Fruit fly (Drosophila melanogaster): Measurements from ENCODE around the gene smo.

Gene smo

dm6 chr2L:321148-321547 is 43.8 kb downstream of the smo start, which contains the start of gene CG11911:
Gene CG11911 (minus strand): TSS chr2L:321248.
- TF ChIP-seq jim (GFP tag; optimal IDR thresholded peaks at IDR 0.05): no peak
- TF ChIP-seq dmrt93B (GFP tag; optimal IDR thresholded peaks at IDR 0.05): no peak
- TF ChIP-seq HLH106 (tag; optimal IDR thresholded peaks at IDR 0.05): no peak
- TF ChIP-seq rgr (GFP tag; optimal IDR thresholded peaks at IDR 0.05): no peak
- TF ChIP-seq woc (GFP tag; optimal IDR thresholded peaks at IDR 0.05): no peak
- no peak for TF ChIP-seq Hr83 (GFP tag; optimal IDR thresholded peaks at IDR 0.05; ENCODE audit: poor library complexity, severe bottlenecking)
- TF ChIP-seq Sp1 (GFP tag; optimal IDR thresholded peaks at IDR 0.05): no peak
- TF ChIP-seq tai (GFP tag; optimal IDR thresholded peaks at IDR 0.05): no peak
- TF ChIP-seq Myc (optimal IDR thresholded peaks at IDR 0.05): no peak
- TF ChIP-seq Hnf4 (GFP tag; optimal IDR thresholded peaks at IDR 0.05): no peak
- TF ChIP-seq psq (GFP tag; optimal IDR thresholded peaks at IDR 0.05): no peak
- no peak for TF ChIP-seq sv (GFP tag; optimal IDR thresholded peaks at IDR 0.05)
- TF ChIP-seq Mio (GFP tag; optimal IDR thresholded peaks at IDR 0.05): no peak
- no peak for TF ChIP-seq GATAd (GFP tag; optimal IDR thresholded peaks at IDR 0.05)
- TF ChIP-seq pan (optimal IDR thresholded peaks at IDR 0.05): no peak
- no peak for TF ChIP-seq brk (GFP tag; optimal IDR thresholded peaks at IDR 0.05)
- no peak for TF ChIP-seq foxo (GFP tag; optimal IDR thresholded peaks at IDR 0.05)
- no peak for TF ChIP-seq Rel (GFP tag; optimal IDR thresholded peaks at IDR 0.05)
- TF ChIP-seq Rel (tag; optimal IDR thresholded peaks at IDR 0.05): no peak
- TF ChIP-seq Vsx2 (GFP tag; optimal IDR thresholded peaks at IDR 0.05; ENCODE audit: partially characterized antibody): no peak

- TF ChIP-seq Dif (GFP tag; optimal IDR thresholded peaks at IDR 0.05; ENCODE audit: partially characterized antibody) (no peak), OdsH (GFP tag; optimal IDR thresholded peaks at IDR 0.05) (no peak), N (GFP tag; optimal IDR thresholded peaks at IDR 0.05) (no peak), CrebA (GFP tag; optimal IDR thresholded peaks at IDR 0.05; ENCODE audit: borderline replicate concordance) (no peak), Sp1 (GFP tag; optimal IDR thresholded peaks at IDR 0.05) (no peak), Abd-B (GFP tag; optimal IDR thresholded peaks at IDR 0.05) (no peak), Myc (optimal IDR thresholded peaks at IDR 0.05) (no peak)
Observed at dm6 chr2L:321793-322192, 44.4 kb downstream of the smo start, which contains the start of gene CG33127. Gene CG33127 (plus strand): TSS chr2L:322101.

DNA sequence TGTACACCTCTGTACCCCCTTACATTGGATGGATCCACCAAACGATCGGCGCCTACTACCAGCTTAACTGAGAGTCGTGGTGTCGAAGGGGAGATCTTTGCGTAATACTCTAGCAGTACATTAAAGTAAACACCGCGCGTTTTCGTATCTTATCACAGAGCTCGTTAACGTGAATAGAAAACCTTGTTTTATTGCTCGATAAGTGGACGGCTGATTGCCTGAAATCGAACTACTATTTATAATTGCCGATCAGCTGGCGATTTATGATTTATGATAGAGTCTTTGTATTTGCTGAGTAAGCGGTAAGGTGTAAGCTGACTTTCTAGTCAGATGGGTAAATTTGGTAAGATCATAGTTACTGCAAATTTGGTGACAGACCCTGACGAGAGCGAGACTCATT is 45.5 kb downstream of the smo start:
- TF ChIP-seq Dfd (GFP tag; optimal IDR thresholded peaks at IDR 0.05) (no peak), Sp1 (GFP tag; optimal IDR thresholded peaks at IDR 0.05) (no peak), foxo (GFP tag; optimal IDR thresholded peaks at IDR 0.05) (no peak), Vsx2 (GFP tag; optimal IDR thresholded peaks at IDR 0.05; ENCODE audit: partially characterized antibody) (no peak)

- TF ChIP-seq Rel (GFP tag; optimal IDR thresholded peaks at IDR 0.05) (no peak), Rel (tag; optimal IDR thresholded peaks at IDR 0.05) (no peak), foxo (GFP tag; optimal IDR thresholded peaks at IDR 0.05) (no peak), woc (GFP tag; optimal IDR thresholded peaks at IDR 0.05) (no peak), Hr83 (GFP tag; optimal IDR thresholded peaks at IDR 0.05; ENCODE audit: poor library complexity, severe bottlenecking) (no peak), br (GFP tag; optimal IDR thresholded peaks at IDR 0.05) (no peak), tai (GFP tag; optimal IDR thresholded peaks at IDR 0.05) (no peak), OdsH (GFP tag; optimal IDR thresholded peaks at IDR 0.05) (no peak), HLH106 (tag; optimal IDR thresholded peaks at IDR 0.05) (no peak), Myc (optimal IDR thresholded peaks at IDR 0.05) (no peak), brk (GFP tag; optimal IDR thresholded peaks at IDR 0.05) (no peak), rgr (GFP tag; optimal IDR thresholded peaks at IDR 0.05) (no peak), Dfd (GFP tag; optimal IDR thresholded peaks at IDR 0.05) (no peak)
Observed at dm6 chr2L:329661-330060, 52.3 kb downstream of the smo start, which contains the start of gene CG43755. Gene CG43755 (minus strand): TSS chr2L:329761.
